Worm (Caenorhabditis elegans) whole organism, mixed stage, embryonic: ENCODE data around the gene tag-321.
A peak's percentile ranks its signal among the peaks of the same experiment; 100 is the strongest.

ENCODE experiments used
- blmp-1 ChIP-seq: fragments of 150-350 bp; optimal IDR thresholded peaks from 2 replicates; lab custom pipeline; 2014; ENCODE audit warnings: missing biosample characterization, missing genetic modification characterization
- ceh-39 ChIP-seq: fragments of 150-350 bp; optimal IDR thresholded peaks from 2 replicates; lab custom pipeline; 2014; ENCODE audit warnings: missing biosample characterization, missing genetic modification characterization
- ceh-43 ChIP-seq: fragments of 200-800 bp; sonication (Bioruptor generic); optimal IDR thresholded peaks from 2 replicates; lab custom pipeline; 2018; ENCODE audit warnings: mild to moderate bottlenecking, missing genetic modification characterization, moderate library complexity, missing compliant biosample characterization
- ces-1 ChIP-seq: fragments of 150-350 bp; optimal IDR thresholded peaks from 2 replicates; lab custom pipeline; 2014; ENCODE audit warnings: missing biosample characterization, missing genetic modification reagents, missing genetic modification characterization
- cnd-1 ChIP-seq: fragments of 200-800 bp; sonication (Bioruptor generic); optimal IDR thresholded peaks from 2 replicates; lab custom pipeline; 2018; ENCODE audit warnings: mild to moderate bottlenecking, missing genetic modification characterization, missing compliant biosample characterization
- drap-1 ChIP-seq: fragments of 200-800 bp; sonication (Bioruptor generic); optimal IDR thresholded peaks from 3 replicates; lab custom pipeline; 2018; ENCODE audit warnings: mild to moderate bottlenecking, missing genetic modification characterization, missing compliant biosample characterization
- lin-13 ChIP-seq: fragments of 150-350 bp; optimal IDR thresholded peaks from 2 replicates; lab custom pipeline; 2014; ENCODE audit warnings: missing biosample characterization, missing genetic modification characterization
- mep-1 ChIP-seq: fragments of 150-350 bp; optimal IDR thresholded peaks from 2 replicates; lab custom pipeline; 2017; ENCODE audit warnings: missing biosample characterization, missing genetic modification reagents, missing genetic modification characterization, inconsistent platforms
- mls-2 ChIP-seq: sonication (generic microtip); optimal IDR thresholded peaks from 2 replicates; lab custom pipeline; 2016; ENCODE audit warnings: mild to moderate bottlenecking, missing genetic modification characterization, moderate library complexity, missing compliant biosample characterization
- nhr-12 ChIP-seq: fragments of 150-350 bp; optimal IDR thresholded peaks from 2 replicates; lab custom pipeline; 2014; ENCODE audit warnings: missing biosample characterization, missing genetic modification characterization
- nhr-237 ChIP-seq: fragments of 150-350 bp; optimal IDR thresholded peaks from 2 replicates; lab custom pipeline; 2014; ENCODE audit warnings: missing biosample characterization, missing genetic modification characterization
- pha-4 ChIP-seq: fragments of 150-350 bp; optimal IDR thresholded peaks from 2 replicates; lab custom pipeline; 2018; ENCODE audit warnings: missing biosample characterization, missing genetic modification reagents, missing genetic modification characterization
- unc-62 ChIP-seq: fragments of 150-350 bp; optimal IDR thresholded peaks from 2 replicates; lab custom pipeline; 2014; ENCODE audit warnings: missing biosample characterization, missing genetic modification reagents, missing genetic modification characterization

- TF ChIP-seq unc-62 (GFP tag; lab: Kevin White, UChicago) (peak; percentile 36), mep-1 (tag; lab: Kevin White, UChicago) (no peak), blmp-1 (tag; lab: Kevin White, UChicago) (no peak), ces-1 (GFP tag; lab: Kevin White, UChicago) (peak; percentile 83), nhr-237 (tag; lab: Kevin White, UChicago) (no peak), nhr-12 (no peak), mls-2 (tag; lab: Kevin White, UChicago) (no peak), lin-13 (no peak), cnd-1 (tag; lab: Kevin White, UChicago) (no peak), ceh-39 (tag; lab: Kevin White, UChicago) (no peak), drap-1 (GFP tag; lab: Kevin White, UChicago) (no peak), pha-4 (no peak), ceh-43 (GFP tag; lab: Kevin White, UChicago) (no peak)
These were observed 32.1 kb upstream of the tag-321 start, which contains the start of gene cdgs-1 for ce11 chrIV:7815683-7816183.
